Worm (Caenorhabditis elegans) whole organism, L1 larva: ENCODE data around the gene M199.7.

Experiments
- ceh-8 ChIP-seq: fragments of 200-800 bp; sonication (Bioruptor generic); optimal IDR thresholded peaks from 2 replicates; lab custom pipeline; 2018; ENCODE audit warnings: mild to moderate bottlenecking, missing genetic modification characterization, moderate library complexity, missing compliant biosample characterization
- fos-1 ChIP-seq: fragments of 150-350 bp; optimal IDR thresholded peaks from 2 replicates; lab custom pipeline; 2014; ENCODE audit warnings: missing biosample characterization, missing genetic modification characterization
- irx-1 ChIP-seq: sonication (generic microtip); optimal IDR thresholded peaks from 2 replicates; lab custom pipeline; 2016; ENCODE audit warnings: missing genetic modification characterization, missing compliant biosample characterization
- mdl-1 ChIP-seq, 2 experiments: fragments of 150-350 bp; optimal IDR thresholded peaks; 2 replicates each; lab custom pipeline; 2014 to 2017; ENCODE audit warnings: missing biosample characterization in 2 of 2, missing genetic modification characterization in 2 of 2, inconsistent platforms in 1 of 2
- nhr-237 ChIP-seq: fragments of 150-350 bp; optimal IDR thresholded peaks from 2 replicates; lab custom pipeline; 2014; ENCODE audit warnings: missing biosample characterization, missing genetic modification characterization
- nhr-47 ChIP-seq: sonication (generic microtip); optimal IDR thresholded peaks from 2 replicates; lab custom pipeline; 2016; ENCODE audit warnings: mild to moderate bottlenecking, missing genetic modification characterization, moderate library complexity, missing compliant biosample characterization
- tlp-1 ChIP-seq: fragments of 150-350 bp; optimal IDR thresholded peaks from 2 replicates; lab custom pipeline; 2014; ENCODE audit warnings: missing biosample characterization, missing genetic modification characterization

ce11 chrIV:15127731-15128130 lies 4.7 kb downstream of the M199.7 start, which contains the start of gene M199.9:
- no peak for TF ChIP-seq nhr-47
- no peak for TF ChIP-seq nhr-237
- no peak for TF ChIP-seq irx-1 (tag; lab: Kevin White, UChicago)
- TF ChIP-seq mdl-1 (tag; optimal IDR thresholded peaks at IDR 0.05; lab: Kevin White, UChicago): no peak
- TF ChIP-seq ceh-8: no peak
- TF ChIP-seq fos-1 (tag; lab: Kevin White, UChicago): no peak
- TF ChIP-seq tlp-1: no peak
